Worm (Caenorhabditis elegans) whole organism, midembryonic: ENCODE results near the gene srg-9.

ENCODE experiments used
- T22C8.4 ChIP-seq: fragments of 200-800 bp; sonication (Bioruptor generic); IDR thresholded peaks from 2 replicates; pipeline ENCODE4 v1.3.6; 2022; ENCODE audit warnings: missing genetic modification characterization, missing compliant biosample characterization
- cog-1 ChIP-seq: sonication (generic microtip); optimal IDR thresholded peaks from 2 replicates; lab custom pipeline; 2016; ENCODE audit warnings: missing genetic modification characterization, missing compliant biosample characterization
- flt-1 ChIP-seq: fragments of 200-800 bp; sonication (Bioruptor generic); IDR thresholded peaks from 2 replicates; pipeline ENCODE4 v1.3.6; 2022; ENCODE audit warnings: missing genetic modification characterization, missing compliant biosample characterization
- klf-2 ChIP-seq: fragments of 200-800 bp; sonication (Bioruptor generic); conservative IDR thresholded peaks from 2 replicates; pipeline ENCODE4 v1.3.6; 2022; ENCODE audit warnings: missing genetic modification reagents, missing genetic modification characterization, missing compliant biosample characterization
- med-1 ChIP-seq: sonication (generic microtip); optimal IDR thresholded peaks from 2 replicates; lab custom pipeline; 2017; ENCODE audit warnings: missing genetic modification characterization, mild to moderate bottlenecking, missing compliant biosample characterization, antibody characterized with exemption, missing genetic modification reagents; ENCODE audit not compliant: insufficient read depth
- ref-1 ChIP-seq: fragments of 200-800 bp; sonication (Bioruptor generic); conservative IDR thresholded peaks from 2 replicates; pipeline ENCODE4 v1.3.6; 2022; ENCODE audit warnings: missing genetic modification reagents, missing genetic modification characterization, missing compliant biosample characterization
- tab-1 ChIP-seq: fragments of 200-800 bp; sonication (Bioruptor generic); IDR thresholded peaks from 2 replicates; pipeline ENCODE4 v1.3.6; 2022; ENCODE audit warnings: missing genetic modification characterization, missing compliant biosample characterization
- ztf-23 ChIP-seq: fragments of 200-800 bp; sonication (Bioruptor generic); IDR thresholded peaks from 2 replicates; pipeline ENCODE4 v1.3.6; 2022; ENCODE audit warnings: missing genetic modification reagents, missing genetic modification characterization, missing compliant biosample characterization
- ztf-29 ChIP-seq: fragments of 200-800 bp; sonication (Bioruptor generic); IDR thresholded peaks from 2 replicates; pipeline ENCODE4 v1.3.6; 2022; ENCODE audit warnings: missing genetic modification reagents, missing genetic modification characterization, missing compliant biosample characterization

srg-9 gene

DNA sequence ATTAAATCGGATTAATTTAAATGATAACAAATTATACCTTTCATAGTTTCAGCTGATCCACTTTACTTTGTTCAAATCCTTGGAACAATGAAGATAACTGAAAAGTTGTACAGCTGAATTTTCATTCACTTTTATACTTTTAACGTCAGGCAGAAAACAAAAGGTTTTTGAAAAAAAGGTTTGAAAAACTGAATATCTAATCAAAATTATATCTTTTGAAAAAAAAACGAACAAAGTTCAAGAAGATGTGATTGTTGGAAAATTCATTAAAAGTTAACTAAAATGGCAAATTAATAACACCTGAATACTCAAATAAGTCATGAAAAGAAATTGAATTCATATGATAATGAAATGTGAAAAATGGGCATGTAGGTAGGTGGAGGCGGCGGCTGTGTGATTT is 19.9 kb downstream of the srg-9 start, which contains the start of gene T12A2.21:
TSS of gene T12A2.21 (minus strand) at position 101 of the 400 bp plus-strand sequence.
- TF ChIP-seq tab-1 (no peak), ztf-23 (GFP tag; lab: Robert Waterston, UW) (no peak)

DNA sequence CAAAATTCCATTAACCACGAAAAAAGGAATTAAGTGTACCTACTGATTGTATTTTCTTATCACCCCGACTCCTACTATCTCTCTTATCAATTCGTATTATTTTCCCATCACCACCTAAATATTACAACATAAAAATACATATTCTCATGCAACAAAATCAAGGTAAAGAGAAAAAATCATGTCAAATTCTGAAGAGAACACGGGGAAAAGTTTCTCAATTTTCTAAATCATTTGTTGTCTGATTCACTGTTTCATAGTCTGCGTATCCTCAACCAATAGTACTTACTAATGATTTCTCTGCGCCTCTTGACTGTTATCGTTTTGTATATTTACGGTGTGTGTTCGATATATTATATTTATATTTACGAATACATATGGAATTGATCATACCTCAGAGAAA is 24.7 kb downstream of the srg-9 start:
- TF ChIP-seq klf-2 (GFP tag; lab: Robert Waterston, UW) (no peak), flt-1 (no peak), ref-1 (GFP tag; lab: Robert Waterston, UW) (no peak), T22C8.4 (GFP tag; lab: Robert Waterston, UW) (no peak), cog-1 (tag; lab: Kevin White, UChicago) (no peak), ztf-23 (GFP tag; lab: Robert Waterston, UW) (no peak), med-1 (GFP tag; lab: Kevin White, UChicago) (no peak), tab-1 (no peak), ztf-29 (no peak)

DNA sequence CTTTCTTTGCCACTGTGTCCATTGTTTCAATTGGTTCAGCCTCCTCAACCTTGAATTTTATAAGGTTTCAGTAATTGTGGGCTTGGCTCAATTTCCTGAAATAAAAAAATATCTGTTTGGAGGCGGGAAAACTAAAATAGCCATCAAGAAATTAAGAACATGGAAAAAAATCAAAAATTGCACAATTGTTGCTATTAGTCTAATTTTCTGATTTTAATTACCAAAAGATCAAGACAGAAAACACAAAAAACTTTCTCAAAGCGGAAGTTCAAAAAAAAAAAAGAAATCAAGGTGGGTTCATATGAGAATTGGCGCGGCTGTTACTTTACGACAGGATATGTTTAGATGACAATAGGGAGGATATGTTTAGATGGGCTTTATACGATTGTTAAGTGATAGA is 25.7 kb downstream of the srg-9 start, which contains the start of gene esyt-2:
TSS of gene esyt-2 (minus strand) at position 101 of the 400 bp plus-strand sequence.
- TF ChIP-seq flt-1: no peak
- TF ChIP-seq med-1 (GFP tag; lab: Kevin White, UChicago): no peak

DNA sequence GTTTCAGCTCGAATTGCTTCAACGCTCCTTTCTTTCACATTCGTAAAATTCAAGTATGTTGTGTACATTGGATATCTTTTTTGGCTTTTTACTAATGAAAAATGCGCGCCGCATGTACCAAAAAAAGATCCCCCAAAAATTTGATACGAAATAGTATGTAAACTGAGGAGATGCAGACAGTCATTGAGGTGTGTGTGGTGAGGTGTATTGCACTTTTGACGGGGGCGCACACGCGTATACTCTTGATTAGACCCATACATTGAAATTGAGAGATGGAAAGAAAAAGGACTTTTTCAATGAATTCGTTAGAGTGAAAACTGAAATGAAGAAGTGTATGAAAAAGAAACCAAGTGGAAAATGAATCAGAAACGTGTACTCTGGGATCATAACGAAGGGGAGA is 35.2 kb downstream of the srg-9 start:
- TF ChIP-seq ztf-29 (no peak), ref-1 (GFP tag; lab: Robert Waterston, UW) (no peak), T22C8.4 (GFP tag; lab: Robert Waterston, UW) (no peak), cog-1 (tag; lab: Kevin White, UChicago) (no peak), ztf-23 (GFP tag; lab: Robert Waterston, UW) (no peak), klf-2 (GFP tag; lab: Robert Waterston, UW) (no peak), flt-1 (no peak), med-1 (GFP tag; lab: Kevin White, UChicago) (no peak), tab-1 (no peak)

DNA sequence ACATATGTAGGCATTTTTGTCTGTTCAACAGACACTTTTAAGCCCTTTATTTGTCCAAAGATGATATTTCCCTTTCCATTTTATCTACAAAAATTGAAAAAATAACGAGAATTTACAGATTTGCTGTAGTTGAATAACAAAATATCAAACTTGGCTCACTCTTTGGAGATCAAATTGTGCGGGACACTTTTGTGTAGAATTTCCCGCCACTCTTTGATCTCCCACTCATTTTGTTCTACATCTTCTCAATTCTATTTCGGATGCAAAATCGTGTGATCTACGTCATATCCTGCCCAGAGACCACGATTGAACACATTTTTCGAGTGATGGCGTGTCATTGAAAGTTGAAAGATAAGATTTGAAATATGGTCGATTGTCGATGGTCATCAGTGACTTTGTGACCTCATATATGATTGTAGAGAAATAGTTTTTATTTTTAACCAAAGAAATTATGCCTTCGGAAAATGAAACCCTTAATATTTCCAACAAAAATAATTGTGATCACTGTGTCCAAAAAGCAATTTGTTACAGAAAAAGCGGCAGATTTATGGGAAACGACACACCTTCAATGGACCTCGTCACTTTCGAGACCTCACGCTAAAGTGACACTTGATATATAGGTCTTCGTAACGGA is 39.6 kb downstream of the srg-9 start, which contains the start of gene hot-4:
TSS of gene hot-4 (plus strand) at position 584 of the 634 bp plus-strand sequence.
- TF ChIP-seq ztf-23 (GFP tag; lab: Robert Waterston, UW) (no peak), med-1 (GFP tag; lab: Kevin White, UChicago) (no peak), ref-1 (GFP tag; lab: Robert Waterston, UW) (no peak), T22C8.4 (GFP tag; lab: Robert Waterston, UW) (no peak), flt-1 (no peak), cog-1 (tag; lab: Kevin White, UChicago) (no peak), tab-1 (no peak), klf-2 (GFP tag; lab: Robert Waterston, UW) (no peak), ztf-29 (no peak)

DNA sequence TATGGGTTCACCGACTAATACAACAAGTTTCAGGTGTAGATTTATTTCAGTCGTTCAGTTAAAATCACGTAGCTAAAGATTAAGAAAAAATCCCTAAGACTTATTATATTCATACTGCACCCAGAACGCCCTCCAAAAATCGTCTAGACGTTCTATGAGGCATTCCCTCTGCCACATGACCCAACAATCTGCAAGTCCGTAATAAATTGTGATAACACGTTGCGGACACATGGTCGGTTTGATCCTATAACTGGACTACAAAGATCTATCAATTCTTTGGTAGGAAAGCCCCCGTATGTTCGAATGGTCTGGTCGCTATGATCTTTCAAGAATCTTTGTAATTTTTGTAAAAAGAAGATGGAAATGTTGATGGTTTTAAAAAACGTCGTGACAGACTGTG is 40.6 kb downstream of the srg-9 start:
- TF ChIP-seq klf-2 (GFP tag; lab: Robert Waterston, UW): no peak
- TF ChIP-seq ztf-29: no peak
- no peak for TF ChIP-seq ztf-23 (GFP tag; lab: Robert Waterston, UW)
- no peak for TF ChIP-seq T22C8.4 (GFP tag; lab: Robert Waterston, UW)

DNA sequence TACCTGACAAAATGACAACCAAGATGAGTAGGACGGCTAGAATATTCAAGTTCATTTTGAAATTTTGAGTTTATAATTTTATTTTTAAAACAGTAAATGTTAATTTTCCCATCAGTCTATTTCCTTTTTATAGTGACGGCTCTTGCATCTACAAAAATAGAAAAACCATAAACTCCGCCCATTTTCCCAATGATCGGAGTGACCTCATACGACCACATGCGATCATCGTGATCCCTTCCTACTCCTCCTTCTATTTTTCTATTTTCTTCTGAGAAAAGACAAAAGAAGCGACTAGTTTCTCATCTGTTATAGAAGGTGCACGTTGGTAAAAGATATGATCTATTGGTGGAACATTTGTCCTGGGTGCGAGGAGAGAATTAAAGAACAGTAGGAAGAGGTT is 41.1 kb downstream of the srg-9 start, which contains the start of gene C23G10.11:
TSS of gene C23G10.11 (minus strand) at position 101 of the 400 bp plus-strand sequence.
- TF ChIP-seq cog-1 (tag; lab: Kevin White, UChicago) (no peak), flt-1 (no peak), ztf-23 (GFP tag; lab: Robert Waterston, UW) (no peak), med-1 (GFP tag; lab: Kevin White, UChicago) (no peak), ztf-29 (no peak), T22C8.4 (GFP tag; lab: Robert Waterston, UW) (no peak), ref-1 (GFP tag; lab: Robert Waterston, UW) (no peak), tab-1 (no peak), klf-2 (GFP tag; lab: Robert Waterston, UW) (no peak)

DNA sequence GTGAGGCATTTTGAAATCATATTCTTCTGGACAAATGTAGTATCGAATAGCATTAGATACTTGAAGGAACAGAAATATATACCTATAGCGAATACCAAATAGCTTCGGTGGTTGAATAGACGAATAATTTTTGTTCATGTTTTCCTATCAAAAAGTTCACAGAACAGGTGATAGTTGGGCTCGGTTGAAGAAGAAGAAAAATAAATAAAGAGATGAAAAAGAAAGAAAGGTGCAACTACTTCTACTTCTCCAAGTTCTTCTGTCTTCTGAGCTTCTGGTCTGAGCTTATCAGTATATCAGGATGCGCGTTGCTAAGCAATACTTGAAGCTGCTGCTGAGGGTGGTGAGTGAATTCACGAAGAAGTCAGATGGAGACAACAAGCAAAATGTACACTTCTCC is 42.7 kb downstream of the srg-9 start, which contains the start of gene C23G10.10:
TSS of gene C23G10.10 (minus strand) at position 101 of the 400 bp plus-strand sequence.
- TF ChIP-seq ztf-23 (GFP tag; lab: Robert Waterston, UW) (no peak), cog-1 (tag; lab: Kevin White, UChicago) (no peak), ztf-29 (no peak), tab-1 (no peak), T22C8.4 (GFP tag; lab: Robert Waterston, UW) (no peak), klf-2 (GFP tag; lab: Robert Waterston, UW) (no peak), ref-1 (GFP tag; lab: Robert Waterston, UW) (no peak), flt-1 (no peak)

DNA sequence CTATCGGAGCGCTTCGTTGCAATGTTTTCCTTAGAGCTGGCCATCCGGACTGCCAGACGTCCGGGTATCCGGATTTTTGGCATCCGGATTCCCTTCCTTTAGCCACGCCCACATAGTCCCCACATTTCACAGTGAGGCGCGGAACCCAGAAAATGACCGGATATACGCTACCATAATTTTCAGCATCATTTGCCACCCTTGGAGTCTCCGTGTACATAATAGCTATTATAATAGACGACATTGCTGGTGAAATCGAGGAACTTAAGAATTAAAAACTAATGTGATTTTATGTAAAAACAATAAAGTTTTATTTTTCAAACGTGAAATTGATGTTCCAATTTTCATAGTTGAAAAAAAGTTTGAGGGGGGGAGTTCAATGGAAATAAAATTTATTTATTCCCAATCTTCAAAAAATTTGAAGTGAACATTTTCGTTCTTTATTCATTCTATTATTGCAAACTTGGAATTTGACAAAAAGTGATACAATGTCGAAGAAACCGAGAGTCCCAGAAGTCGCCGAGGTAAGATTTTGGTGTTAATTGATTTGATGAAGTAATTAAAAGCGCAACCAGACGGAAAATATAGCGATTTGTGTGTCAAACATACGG is 46.3 kb downstream of the srg-9 start:
- no peak for TF ChIP-seq tab-1
- TF ChIP-seq T22C8.4 (GFP tag; lab: Robert Waterston, UW): no peak
- TF ChIP-seq ztf-29: no peak
- TF ChIP-seq klf-2 (GFP tag; lab: Robert Waterston, UW): no peak
- TF ChIP-seq cog-1 (tag; lab: Kevin White, UChicago): no peak
- no peak for TF ChIP-seq ref-1 (GFP tag; lab: Robert Waterston, UW)
- no peak for TF ChIP-seq med-1 (GFP tag; lab: Kevin White, UChicago)
- no peak for TF ChIP-seq ztf-23 (GFP tag; lab: Robert Waterston, UW)
- no peak for TF ChIP-seq flt-1

DNA sequence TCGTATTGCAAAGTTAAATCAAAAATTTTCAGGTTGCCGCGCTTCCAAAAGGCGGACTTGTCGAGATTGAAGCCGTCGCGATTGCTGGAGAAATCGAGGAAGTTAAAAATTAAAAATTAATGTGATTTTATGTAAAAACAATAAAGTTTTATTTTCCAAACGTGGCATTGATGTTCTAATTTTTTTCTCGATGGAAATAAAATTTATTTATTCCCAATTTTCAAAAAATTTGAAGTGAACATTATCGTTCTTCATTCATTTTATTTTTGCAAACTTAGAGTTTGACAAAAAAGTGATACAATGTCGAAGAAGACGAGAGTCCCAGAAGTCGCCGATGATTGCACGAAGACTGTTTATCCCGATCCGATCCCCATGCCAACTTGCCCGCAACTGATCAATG is 47.6 kb downstream of the srg-9 start, which contains the start of gene C23G10.1:
TSS of gene C23G10.1 (plus strand) at position 301 of the 400 bp plus-strand sequence.
- no peak for TF ChIP-seq ztf-23 (GFP tag; lab: Robert Waterston, UW)
- TF ChIP-seq ref-1 (GFP tag; lab: Robert Waterston, UW): no peak
- no peak for TF ChIP-seq klf-2 (GFP tag; lab: Robert Waterston, UW)
- no peak for TF ChIP-seq cog-1 (tag; lab: Kevin White, UChicago)
- no peak for TF ChIP-seq tab-1
- no peak for TF ChIP-seq flt-1
- TF ChIP-seq ztf-29: no peak
- TF ChIP-seq T22C8.4 (GFP tag; lab: Robert Waterston, UW): no peak
